Fruit fly (Drosophila melanogaster) whole organism, prepupa: ENCODE data around the gene CG31102.

Experiments
- Blimp-1 ChIP-seq: fragments of 200-800 bp; sonication (Bioruptor generic); optimal IDR thresholded peaks from 3 replicates; lab custom pipeline; 2017; ENCODE audit warnings: missing biosample characterization, missing genetic modification characterization, mild to moderate bottlenecking, moderate library complexity, missing genetic modification reagents
- CG11294 ChIP-seq: fragments of 200-800 bp; sonication (Bioruptor generic); IDR thresholded peaks from 2 replicates; pipeline ENCODE4 v1.3.6; 2022; ENCODE audit warnings: missing biosample characterization, missing genetic modification characterization
- CG11762 ChIP-seq: fragments of 200-800 bp; sonication (Bioruptor generic); optimal IDR thresholded peaks from 3 replicates; lab custom pipeline; 2016; ENCODE audit warnings: missing biosample characterization, missing genetic modification characterization; ENCODE audit not compliant: insufficient read depth
- CG11902 ChIP-seq: fragments of 200-800 bp; sonication (Bioruptor generic); optimal IDR thresholded peaks from 3 replicates; lab custom pipeline; 2016; ENCODE audit warnings: missing biosample characterization, missing genetic modification characterization
- CG3032 ChIP-seq: fragments of 200-800 bp; optimal IDR thresholded peaks from 2 replicates; lab custom pipeline; 2019; ENCODE audit warnings: missing biosample characterization, mild to moderate bottlenecking, missing genetic modification characterization, moderate library complexity
- CG31627 ChIP-seq: fragments of 200-800 bp; sonication (Bioruptor generic); optimal IDR thresholded peaks from 3 replicates; lab custom pipeline; 2016; ENCODE audit warnings: missing biosample characterization, missing genetic modification characterization
- CG32006 ChIP-seq: fragments of 200-800 bp; sonication (Bioruptor generic); optimal IDR thresholded peaks from 3 replicates; lab custom pipeline; 2017; ENCODE audit warnings: missing biosample characterization, mild to moderate bottlenecking, missing genetic modification characterization
- CG34406 ChIP-seq: fragments of 200-800 bp; sonication (Bioruptor generic); optimal IDR thresholded peaks from 3 replicates; lab custom pipeline; 2016; ENCODE audit warnings: missing biosample characterization, missing genetic modification characterization
- CG6163 ChIP-seq: fragments of 200-800 bp; sonication (Bioruptor generic); IDR thresholded peaks from 3 replicates; pipeline ENCODE4 v1.3.6; 2022; ENCODE audit warnings: missing biosample characterization, missing genetic modification characterization
- CG6792 ChIP-seq: fragments of 200-800 bp; sonication (Bioruptor generic); optimal IDR thresholded peaks from 3 replicates; lab custom pipeline; 2016; ENCODE audit warnings: missing biosample characterization, missing genetic modification characterization
- CG6808 ChIP-seq: fragments of 200-800 bp; sonication (Bioruptor generic); optimal IDR thresholded peaks from 3 replicates; lab custom pipeline; 2017; ENCODE audit warnings: missing biosample characterization, missing genetic modification characterization, mild to moderate bottlenecking, moderate library complexity, missing genetic modification reagents
- CG6854 ChIP-seq: fragments of 200-800 bp; sonication (Bioruptor generic); optimal IDR thresholded peaks from 2 replicates; lab custom pipeline; 2017; ENCODE audit warnings: missing biosample characterization, mild to moderate bottlenecking, missing genetic modification characterization
- CG7368 ChIP-seq: fragments of 200-800 bp; sonication (Bioruptor generic); optimal IDR thresholded peaks from 3 replicates; lab custom pipeline; 2016; ENCODE audit warnings: missing biosample characterization, missing genetic modification characterization
- CG8119 ChIP-seq: fragments of 200-800 bp; sonication (Bioruptor generic); IDR thresholded peaks from 3 replicates; pipeline ENCODE4 v1.3.6; 2022; ENCODE audit warnings: missing biosample characterization, missing genetic modification characterization
- CG8319 ChIP-seq: fragments of 200-800 bp; sonication (Bioruptor generic); optimal IDR thresholded peaks from 3 replicates; lab custom pipeline; 2016; ENCODE audit warnings: missing biosample characterization, missing genetic modification characterization
- CG8632 ChIP-seq: fragments of 200-800 bp; sonication (Bioruptor generic); optimal IDR thresholded peaks from 3 replicates; lab custom pipeline; 2016; ENCODE audit warnings: missing biosample characterization, missing genetic modification characterization
- Eip78C ChIP-seq: fragments of 200-800 bp; sonication (Bioruptor generic); peaks from one replicate; lab custom pipeline; 2016; ENCODE audit warnings: missing biosample characterization, missing genetic modification characterization
- Ets96B ChIP-seq: fragments of 200-800 bp; optimal IDR thresholded peaks from 2 replicates; lab custom pipeline; 2019; ENCODE audit warnings: missing biosample characterization, mild to moderate bottlenecking, missing genetic modification characterization, moderate library complexity
- Hr38 ChIP-seq: sonication (Bioruptor generic); optimal IDR thresholded peaks from 2 replicates; lab custom pipeline; 2016; ENCODE audit warnings: missing biosample characterization, missing genetic modification characterization
- Hr39 ChIP-seq: fragments of 200-800 bp; sonication (Bioruptor generic); optimal IDR thresholded peaks from 2 replicates; lab custom pipeline; 2016; ENCODE audit warnings: missing biosample characterization, missing genetic modification characterization
- Hr4 ChIP-seq: fragments of 200-800 bp; sonication (Bioruptor generic); optimal IDR thresholded peaks from 3 replicates; lab custom pipeline; 2016; ENCODE audit warnings: missing biosample characterization, missing genetic modification characterization
- OdsH ChIP-seq: fragments of 200-800 bp; sonication (Bioruptor generic); optimal IDR thresholded peaks from 3 replicates; lab custom pipeline; 2016; ENCODE audit warnings: missing biosample characterization, missing genetic modification characterization
- Sox102F ChIP-seq: fragments of 200-800 bp; sonication (Bioruptor generic); optimal IDR thresholded peaks from 2 replicates; lab custom pipeline; 2016; ENCODE audit warnings: missing biosample characterization, mild to moderate bottlenecking, missing genetic modification characterization
- Sox14 ChIP-seq: fragments of 200-800 bp; sonication (Bioruptor generic); optimal IDR thresholded peaks from 3 replicates; lab custom pipeline; 2016; ENCODE audit warnings: missing biosample characterization, missing genetic modification characterization
- Sox15 ChIP-seq: fragments of 200-800 bp; sonication (Bioruptor generic); optimal IDR thresholded peaks from 3 replicates; lab custom pipeline; 2016; ENCODE audit warnings: missing biosample characterization, missing genetic modification characterization
- acj6 ChIP-seq: fragments of 200-800 bp; sonication (Bioruptor generic); optimal IDR thresholded peaks from 3 replicates; lab custom pipeline; 2016; ENCODE audit warnings: missing biosample characterization, missing genetic modification characterization
- dac ChIP-seq: fragments of 200-800 bp; sonication (Bioruptor generic); optimal IDR thresholded peaks from 2 replicates; lab custom pipeline; 2017; ENCODE audit warnings: missing biosample characterization, mild to moderate bottlenecking, missing genetic modification characterization
- dsx ChIP-seq: fragments of 200-800 bp; optimal IDR thresholded peaks from 3 replicates; lab custom pipeline; 2019; ENCODE audit warnings: missing biosample characterization, mild to moderate bottlenecking, missing genetic modification characterization, moderate library complexity; ENCODE audit not compliant: poor library complexity, severe bottlenecking
- eg ChIP-seq: fragments of 200-800 bp; sonication (Bioruptor generic); IDR thresholded peaks from 3 replicates; pipeline ENCODE4 v1.3.6; 2022; ENCODE audit warnings: missing biosample characterization, missing genetic modification characterization
- fd85E ChIP-seq: fragments of 200-800 bp; sonication (Bioruptor generic); optimal IDR thresholded peaks from 3 replicates; lab custom pipeline; 2016; ENCODE audit warnings: missing biosample characterization, missing genetic modification characterization
- fkh ChIP-seq: fragments of 200-800 bp; sonication (Bioruptor generic); optimal IDR thresholded peaks from 3 replicates; lab custom pipeline; 2017; ENCODE audit warnings: missing biosample characterization, mild to moderate bottlenecking, missing genetic modification characterization, moderate library complexity
- pdm3 ChIP-seq: fragments of 200-800 bp; sonication (Bioruptor generic); optimal IDR thresholded peaks from 3 replicates; lab custom pipeline; 2016; ENCODE audit warnings: missing biosample characterization, missing genetic modification characterization
- ss ChIP-seq, 2 experiments: fragments of 200-800 bp; sonication (Bioruptor generic); optimal IDR thresholded peaks; 2 replicates in 1 of 2; 3 replicates in 1 of 2; lab custom pipeline; 2017 to 2018; ENCODE audit warnings: mild to moderate bottlenecking in 2 of 2, missing biosample characterization in 2 of 2, missing genetic modification characterization in 2 of 2, moderate library complexity in 1 of 2
- svp ChIP-seq: fragments of 200-800 bp; sonication (Bioruptor generic); peaks from one replicate; lab custom pipeline; 2016; ENCODE audit warnings: missing biosample characterization, missing genetic modification characterization
- topi ChIP-seq: fragments of 200-800 bp; sonication (Bioruptor generic); optimal IDR thresholded peaks from 3 replicates; lab custom pipeline; 2016; ENCODE audit warnings: missing biosample characterization, missing genetic modification characterization
- vri ChIP-seq: fragments of 200-800 bp; sonication (Bioruptor generic); optimal IDR thresholded peaks from 3 replicates; lab custom pipeline; 2016; ENCODE audit warnings: missing biosample characterization, mild to moderate bottlenecking, missing genetic modification characterization

Gene CG31102

dm6 chr3R:25285173-25285572 is 10.2 kb downstream of the CG31102 start, which contains the start of gene CG31104:
TSS of gene CG31104 (plus strand) at chr3R:25285473.
- TF ChIP-seq CG6163 (GFP tag; lab: Robert Waterston, UW) (no peak), eg (GFP tag; lab: Robert Waterston, UW) (no peak), CG7368 (GFP tag; lab: Kevin White, UChicago) (no peak), fd85E (no peak), CG32006 (GFP tag; lab: Kevin White, UChicago) (no peak), CG6792 (GFP tag; lab: Kevin White, UChicago) (no peak), pdm3 (GFP tag; lab: Kevin White, UChicago) (no peak), CG8119 (GFP tag; lab: Robert Waterston, UW) (no peak), Hr39 (GFP tag; lab: Kevin White, UChicago) (no peak), CG3032 (tag; lab: Kevin White, UChicago) (no peak), Ets96B (tag; lab: Kevin White, UChicago) (no peak), topi (GFP tag; lab: Kevin White, UChicago) (no peak), CG31627 (no peak), dac (GFP tag; lab: Kevin White, UChicago) (no peak), ss (GFP tag; optimal IDR thresholded peaks at IDR 0.05; lab: Kevin White, UChicago) (no peak), Hr38 (GFP tag; lab: Kevin White, UChicago) (no peak), dsx (no peak)

- no peak for TF ChIP-seq acj6
- no peak for TF ChIP-seq OdsH (GFP tag; lab: Kevin White, UChicago)
- TF ChIP-seq Eip78C (GFP tag; lab: Kevin White, UChicago) = no peak
- no peak for TF ChIP-seq Hr4 (GFP tag; lab: Kevin White, UChicago)
- no peak for TF ChIP-seq CG6792 (GFP tag; lab: Kevin White, UChicago)
- no peak for TF ChIP-seq CG32006 (GFP tag; lab: Kevin White, UChicago)
- TF ChIP-seq CG11902 (GFP tag; lab: Kevin White, UChicago) = no peak
- TF ChIP-seq Sox14 (GFP tag; lab: Kevin White, UChicago) = no peak
- TF ChIP-seq CG34406 (GFP tag; lab: Kevin White, UChicago) = no peak
- no peak for TF ChIP-seq CG6163 (GFP tag; lab: Robert Waterston, UW)
- TF ChIP-seq CG11294 (GFP tag; lab: Robert Waterston, UW) = no peak
- no peak for TF ChIP-seq CG11762
- no peak for TF ChIP-seq CG31627
- no peak for TF ChIP-seq eg (GFP tag; lab: Robert Waterston, UW)
- no peak for TF ChIP-seq CG8319 (GFP tag; lab: Kevin White, UChicago)
These were observed 12.2 kb downstream of the CG31102 start, which contains the start of gene CG31300 for dm6 chr3R:25283209-25283670. TSS of gene CG31300 (plus strand) at chr3R:25283620.

dm6 chr3R:25281165-25281564 is 14.2 kb downstream of the CG31102 start, which contains the start of gene CG11892:
TSS of gene CG11892 (plus strand) at chr3R:25281548.
- TF ChIP-seq Sox15 (GFP tag; lab: Kevin White, UChicago) = no peak
- TF ChIP-seq CG6808 (GFP tag; lab: Kevin White, UChicago) = no peak
- no peak for TF ChIP-seq CG8632 (GFP tag; lab: Kevin White, UChicago)
- no peak for TF ChIP-seq CG8319 (GFP tag; lab: Kevin White, UChicago)
- peak; percentile 90 for TF ChIP-seq fkh
- no peak for TF ChIP-seq Blimp-1 (GFP tag; lab: Kevin White, UChicago)
- TF ChIP-seq vri (GFP tag; lab: Kevin White, UChicago) = peak; percentile 46
- no peak for TF ChIP-seq CG6854 (GFP tag; lab: Kevin White, UChicago)
- peak; percentile 46 for TF ChIP-seq svp (GFP tag; lab: Kevin White, UChicago)
- peak; percentile 23 for TF ChIP-seq Sox102F (GFP tag; lab: Kevin White, UChicago)
